Fruit fly (Drosophila melanogaster): ENCODE results near the gene CG34166.
"Not testable (repeated sequence)": the region's sequence is repeated elsewhere in the genome, so short reads cannot be mapped to it uniquely, and the experiment has no call there.

DNA sequence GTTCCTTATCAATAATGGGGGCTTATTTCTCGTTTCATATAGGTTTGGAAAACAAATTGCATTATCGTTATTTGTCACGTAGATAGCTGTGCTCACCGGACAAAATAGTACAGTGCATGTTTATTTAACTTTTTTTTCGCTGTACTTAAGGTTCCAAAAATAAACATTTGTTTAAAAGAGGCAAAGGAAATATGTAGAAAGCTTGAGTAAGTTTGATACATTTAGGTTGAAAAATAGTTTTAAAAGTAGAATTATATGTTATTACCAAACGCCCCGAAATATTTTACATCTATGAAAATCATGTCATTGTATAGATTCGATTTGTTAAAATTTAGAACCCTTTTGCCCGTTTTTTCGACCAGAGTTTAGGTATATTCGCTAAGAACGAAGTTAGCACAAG is 3.4 kb upstream of the CG34166 start, which contains the start of gene CG42585:
- TF ChIP-seq h (GFP tag; optimal IDR thresholded peaks at IDR 0.05); ey (GFP tag; optimal IDR thresholded peaks at IDR 0.05); tai (GFP tag; optimal IDR thresholded peaks at IDR 0.05); Dif (GFP tag; optimal IDR thresholded peaks at IDR 0.05; ENCODE audit: partially characterized antibody); sv (GFP tag; optimal IDR thresholded peaks at IDR 0.05); CG9705 (GFP tag; optimal IDR thresholded peaks at IDR 0.05); Mio (GFP tag; optimal IDR thresholded peaks at IDR 0.05); GATAd (GFP tag; optimal IDR thresholded peaks at IDR 0.05); Abd-B (GFP tag; optimal IDR thresholded peaks at IDR 0.05); sage (GFP tag; optimal IDR thresholded peaks at IDR 0.05): not testable (repeated sequence)
